Fruit fly (Drosophila melanogaster): Measurements from ENCODE around the gene nAChRalpha7.

Gene nAChRalpha7

dm6 chrX:19289318-19289970, 58.8 kb downstream of the nAChRalpha7 start:
- TF ChIP-seq CG17801 (GFP tag; optimal IDR thresholded peaks at IDR 0.05; ENCODE audit: partially characterized antibody), result peak; percentile 90

- no peak for TF ChIP-seq CG17801 (GFP tag; optimal IDR thresholded peaks at IDR 0.05; ENCODE audit: partially characterized antibody)
Measured at dm6 chrX:19287784-19288183, 60.5 kb downstream of the nAChRalpha7 start.

dm6 chrX:19286235-19286634, 62.0 kb downstream of the nAChRalpha7 start:
- TF ChIP-seq CG17801 (GFP tag; optimal IDR thresholded peaks at IDR 0.05; ENCODE audit: partially characterized antibody), result no peak

- TF ChIP-seq CG17801 (GFP tag; optimal IDR thresholded peaks at IDR 0.05; ENCODE audit: partially characterized antibody), result no peak
Measured at dm6 chrX:19285441-19285840, 62.8 kb downstream of the nAChRalpha7 start.

dm6 chrX:19281271-19281670, 67.0 kb downstream of the nAChRalpha7 start:
- TF ChIP-seq CG17801 (GFP tag; optimal IDR thresholded peaks at IDR 0.05; ENCODE audit: partially characterized antibody), result no peak

dm6 chrX:19280685-19281084, 67.6 kb downstream of the nAChRalpha7 start:
- TF ChIP-seq CG17801 (GFP tag; optimal IDR thresholded peaks at IDR 0.05; ENCODE audit: partially characterized antibody), result no peak

dm6 chrX:19280249-19280648, 68.0 kb downstream of the nAChRalpha7 start, which contains the start of gene CG8028:
Gene CG8028 (minus strand): TSS chrX:19280349.
- no peak for TF ChIP-seq CG17801 (GFP tag; optimal IDR thresholded peaks at IDR 0.05; ENCODE audit: partially characterized antibody)

- no peak for TF ChIP-seq CG17801 (GFP tag; optimal IDR thresholded peaks at IDR 0.05; ENCODE audit: partially characterized antibody)
Measured at dm6 chrX:19278395-19278794, 69.9 kb downstream of the nAChRalpha7 start.

Measured in ovary, adult (tissue).